Fruit fly (Drosophila melanogaster): ENCODE results near the gene CG9257.

Gene CG9257

DNA sequence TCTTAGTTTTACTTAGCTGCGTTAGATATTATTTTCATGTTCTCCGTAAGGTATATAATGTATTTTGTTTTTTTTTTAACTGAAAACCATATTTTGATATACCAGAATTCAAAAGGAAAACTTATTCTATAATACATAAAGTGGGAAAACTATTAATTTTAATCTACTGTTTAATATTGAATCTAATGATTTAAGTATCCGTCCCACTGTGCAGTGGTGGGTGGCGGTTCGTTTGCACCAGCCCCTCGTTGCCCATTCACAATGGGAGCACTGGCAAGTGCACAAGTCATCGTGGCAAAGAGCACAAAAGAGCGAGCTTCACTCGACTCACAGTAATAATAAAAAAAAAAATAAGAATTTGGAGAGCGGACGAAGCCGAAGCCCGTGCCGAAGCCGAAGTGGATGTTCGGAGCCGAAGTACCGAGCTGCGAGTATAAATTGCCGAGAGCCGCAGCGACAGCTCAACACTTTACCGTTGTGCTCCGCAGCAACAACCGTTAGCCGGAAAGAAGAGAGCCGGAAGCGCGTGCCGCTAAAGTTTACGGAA is 6.0 kb upstream of the CG9257 start, which contains the start of gene CG34136 (continued):
- TF ChIP-seq CG6254 (GFP tag; optimal IDR thresholded peaks at IDR 0.05): peak; percentile 6
- TF ChIP-seq slp2 (GFP tag; optimal IDR thresholded peaks at IDR 0.05): no peak
- peak; percentile 69 for TF ChIP-seq CG10431 (GFP tag; optimal IDR thresholded peaks at IDR 0.05)
- TF ChIP-seq nom (GFP tag; optimal IDR thresholded peaks at IDR 0.05): peak; percentile 85
- no peak for TF ChIP-seq gt (GFP tag; IDR thresholded peaks at IDR 0.05)
- TF ChIP-seq PHDP (tag; optimal IDR thresholded peaks at IDR 0.05): peak; percentile 37
- peak; percentile 59 for TF ChIP-seq CG6813 (GFP tag; optimal IDR thresholded peaks at IDR 0.05)
- no peak for TF ChIP-seq al (GFP tag; IDR thresholded peaks at IDR 0.05)
- peak; percentile 42 for TF ChIP-seq CG18476 (GFP tag; optimal IDR thresholded peaks at IDR 0.05)
- no peak for TF ChIP-seq CG18011 (GFP tag; optimal IDR thresholded peaks at IDR 0.05)
- no peak for TF ChIP-seq prd (optimal IDR thresholded peaks at IDR 0.05)
- TF ChIP-seq prd (GFP tag; IDR thresholded peaks at IDR 0.05): peak; percentile 30; the same call in 1 of the 3 replicates
- peak; percentile 50 for TF ChIP-seq CG10979 (tag; optimal IDR thresholded peaks at IDR 0.05)
- TF ChIP-seq kay (GFP tag; optimal IDR thresholded peaks at IDR 0.05): no peak
- no peak for TF ChIP-seq Adf1 (GFP tag; IDR thresholded peaks at IDR 0.05)
- no peak for TF ChIP-seq CG9817 (tag; optimal IDR thresholded peaks at IDR 0.05)
- peak; percentile 15 for TF ChIP-seq CG8388 (GFP tag; optimal IDR thresholded peaks at IDR 0.05)
- TF ChIP-seq CG15269 (tag; optimal IDR thresholded peaks at IDR 0.05): peak; percentile 45
- TF ChIP-seq CG13775 (GFP tag; optimal IDR thresholded peaks at IDR 0.05): peak; percentile 29
- TF ChIP-seq mam (GFP tag; optimal IDR thresholded peaks at IDR 0.05): no peak
- TF ChIP-seq pros (GFP tag; optimal IDR thresholded peaks at IDR 0.05): peak; percentile 59
- TF ChIP-seq CG17359 (tag; optimal IDR thresholded peaks at IDR 0.05): peak; percentile 56
- peak; percentile 8 for TF ChIP-seq CG2116 (GFP tag; optimal IDR thresholded peaks at IDR 0.05)
- peak; percentile 1 for TF ChIP-seq NC2β (GFP tag; optimal IDR thresholded peaks at IDR 0.05)
- TF ChIP-seq Bgb (GFP tag; IDR thresholded peaks at IDR 0.05; ENCODE audit: partially characterized antibody): no peak; the same call in 1 of the 2 replicates
- no peak for TF ChIP-seq Doc3 (GFP tag; IDR thresholded peaks at IDR 0.05; ENCODE audit: partially characterized antibody)
- TF ChIP-seq CoRest (tag; optimal IDR thresholded peaks at IDR 0.05): peak; percentile 58
- no peak for TF ChIP-seq Oaz (GFP tag; IDR thresholded peaks at IDR 0.05)
- peak; percentile 52; the same call in 1 of the 2 replicates for TF ChIP-seq CG6689 (GFP tag; IDR thresholded peaks at IDR 0.05)
- peak; percentile 18 for TF ChIP-seq tin (GFP tag; optimal IDR thresholded peaks at IDR 0.05)
- 0 out of 2 replicates have a peak, but pooled peaks have one; percentile 20 for TF ChIP-seq unc-4 (GFP tag; IDR thresholded peaks at IDR 0.05; ENCODE audit: partially characterized antibody)
- no peak for TF ChIP-seq chif (GFP tag; optimal IDR thresholded peaks at IDR 0.05)
- TF ChIP-seq CG12744 (GFP tag; optimal IDR thresholded peaks at IDR 0.05): no peak
- no peak for TF ChIP-seq CG8478 (optimal IDR thresholded peaks at IDR 0.05)
- peak; percentile 25 for TF ChIP-seq CG2120 (GFP tag; optimal IDR thresholded peaks at IDR 0.05)
- peak; percentile 3 for TF ChIP-seq CG1602 (GFP tag; optimal IDR thresholded peaks at IDR 0.05)
- peak; percentile 5 for TF ChIP-seq CG6854 (GFP tag; optimal IDR thresholded peaks at IDR 0.05)
- TF ChIP-seq CG14667 (GFP tag; IDR thresholded peaks at IDR 0.05): no peak
- 0 out of 2 replicates have a peak, but pooled peaks have one; percentile 42 for TF ChIP-seq lmd (GFP tag; IDR thresholded peaks at IDR 0.05)
- peak; percentile 46 for TF ChIP-seq kni (GFP tag; optimal IDR thresholded peaks at IDR 0.05)
- peak; percentile 46; the same call in 1 of the 2 replicates for TF ChIP-seq sob (GFP tag; IDR thresholded peaks at IDR 0.05)
- no peak for TF ChIP-seq sug (tag; optimal IDR thresholded peaks at IDR 0.05)
- TF ChIP-seq CG6765 (GFP tag; optimal IDR thresholded peaks at IDR 0.05): no peak
- TF ChIP-seq CG9609 (GFP tag; optimal IDR thresholded peaks at IDR 0.05): no peak
- peak; percentile 42 for TF ChIP-seq az2 (GFP tag; optimal IDR thresholded peaks at IDR 0.05)
- peak; percentile 13 for TF ChIP-seq CG8924 (tag; optimal IDR thresholded peaks at IDR 0.05)
- peak; percentile 55; the same call in 1 of the 2 replicates for TF ChIP-seq vvl (GFP tag; IDR thresholded peaks at IDR 0.05)
- TF ChIP-seq hkb (optimal IDR thresholded peaks at IDR 0.05): no peak
- TF ChIP-seq hkb (GFP tag; IDR thresholded peaks at IDR 0.05): peak; percentile 49; the same call in 1 of the 2 replicates
- TF ChIP-seq BtbVII (GFP tag; optimal IDR thresholded peaks at IDR 0.05): peak; percentile 6

Data from whole organism, embryonic.